Fruit fly (Drosophila melanogaster) whole organism: Measurements from ENCODE around the gene Herc4.

Experiments
- CG8478 ChIP-seq: fragments of >200 bp; optimal IDR thresholded peaks from 2 replicates; lab custom pipeline; 2018; ENCODE audit warnings: inconsistent platforms
- Dll ChIP-seq: fragments of >200 bp; optimal IDR thresholded peaks from 2 replicates; lab custom pipeline; 2017
- EcR ChIP-seq, 2 experiments: fragments of >200 bp; optimal IDR thresholded peaks; 2 replicates each; lab custom pipeline; 2017; ENCODE audit warnings: missing biosample characterization in 2 of 2, missing genetic modification characterization in 2 of 2, missing genetic modification reagents in 2 of 2
- pan ChIP-seq: fragments of >200 bp; optimal IDR thresholded peaks from 2 replicates; lab custom pipeline; 2017
- psq ChIP-seq: fragments of >200 bp; optimal IDR thresholded peaks from 2 replicates; lab custom pipeline; 2017
- usp ChIP-seq: fragments of >200 bp; optimal IDR thresholded peaks from 2 replicates; lab custom pipeline; 2017; ENCODE audit warnings: missing biosample characterization, missing genetic modification characterization, mixed read lengths

Gene Herc4

dm6 chr3L:1342133-1342580 lies 28.7 kb downstream of the Herc4 start, which contains the start of gene indra:
Gene indra (minus strand): TSS chr3L:1342403.
- TF ChIP-seq usp: no peak
- TF ChIP-seq CG8478: no peak

DNA sequence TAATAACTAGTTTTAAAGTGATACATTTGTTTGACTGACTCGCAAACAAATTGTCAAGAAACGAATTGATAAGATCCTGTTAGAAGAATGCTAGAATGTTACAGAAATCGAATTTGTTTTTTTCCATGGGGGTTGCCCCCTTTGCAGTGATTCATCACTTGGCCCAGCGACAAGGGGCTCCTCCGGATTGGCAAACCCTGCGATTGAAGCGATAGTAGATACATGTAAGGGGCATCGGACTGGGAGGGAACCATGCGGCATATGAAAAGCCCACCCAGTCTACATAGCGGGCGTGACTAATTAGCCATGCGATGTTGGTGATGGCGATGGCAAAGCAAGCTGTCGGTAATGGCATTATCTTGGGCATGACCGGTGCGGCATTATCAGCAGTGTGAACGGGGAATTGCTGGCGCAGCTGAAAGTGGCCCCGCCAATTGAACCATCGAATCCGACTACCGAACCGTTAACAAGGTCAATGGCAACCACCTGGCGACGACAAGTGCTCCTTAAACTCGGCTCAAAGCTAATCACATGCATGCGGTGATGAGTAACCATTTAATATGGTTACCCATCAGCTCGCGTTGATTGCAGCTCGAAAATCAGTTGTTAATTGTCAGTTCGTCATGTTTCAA lies 33.6 kb downstream of the Herc4 start:
- no peak for TF ChIP-seq Dll (lab: Kevin White, UChicago)
- TF ChIP-seq pan (lab: Kevin White, UChicago): no peak
- TF ChIP-seq usp: no peak
- TF ChIP-seq psq (lab: Kevin White, UChicago): no peak
- no peak for TF ChIP-seq EcR (GFP tag; optimal IDR thresholded peaks at IDR 0.05; lab: Kevin White, UChicago)
- no peak for TF ChIP-seq CG8478

DNA sequence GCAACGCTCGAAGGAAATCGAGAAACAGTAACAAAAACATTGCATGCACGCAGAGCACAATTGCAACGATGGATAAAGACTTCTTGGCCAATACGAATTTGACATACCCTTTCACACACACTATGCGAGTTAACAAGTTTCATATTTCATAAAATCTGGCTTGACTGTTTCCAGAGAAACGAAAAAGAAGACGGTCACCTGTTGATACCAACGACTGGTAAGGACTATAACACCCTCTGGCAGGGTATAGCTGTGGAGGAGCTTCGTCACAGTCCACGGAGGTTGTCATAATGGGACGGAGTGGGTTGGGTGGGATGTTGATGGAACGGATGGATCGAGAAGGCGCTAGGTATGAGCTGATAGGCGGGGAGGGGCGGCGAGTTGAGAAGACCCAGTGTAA lies 34.8 kb downstream of the Herc4 start:
- no peak for TF ChIP-seq Dll (lab: Kevin White, UChicago)
- no peak for TF ChIP-seq psq (lab: Kevin White, UChicago)
- no peak for TF ChIP-seq usp
- no peak for TF ChIP-seq CG8478
- TF ChIP-seq pan (lab: Kevin White, UChicago): no peak
- no peak for TF ChIP-seq EcR (GFP tag; optimal IDR thresholded peaks at IDR 0.05; lab: Kevin White, UChicago)

- TF ChIP-seq pan (lab: Kevin White, UChicago): no peak
These were observed 35.4 kb downstream of the Herc4 start for dm6 chr3L:1348935-1349334.

DNA sequence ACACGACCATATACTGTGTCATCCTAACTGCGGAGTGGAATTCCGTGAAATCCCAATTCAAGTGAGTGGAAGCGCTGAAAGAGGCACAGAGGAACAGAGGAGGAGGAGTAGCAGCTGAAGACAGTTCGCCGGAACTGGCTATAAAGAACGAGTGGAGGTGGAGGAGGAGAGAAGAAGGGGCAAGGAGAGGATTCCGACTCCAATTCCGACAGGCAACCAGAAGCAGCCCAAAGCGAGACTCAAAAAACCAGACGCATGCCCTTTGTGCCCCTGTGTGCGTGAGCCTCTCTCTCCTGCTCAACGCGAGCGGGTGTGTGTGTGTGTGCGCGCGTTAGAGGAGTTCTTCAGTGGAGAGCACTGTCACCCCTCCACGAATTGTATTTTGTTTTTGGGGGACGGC lies 35.9 kb downstream of the Herc4 start:
- no peak for TF ChIP-seq EcR (GFP tag; optimal IDR thresholded peaks at IDR 0.05; lab: Kevin White, UChicago)
- TF ChIP-seq pan (lab: Kevin White, UChicago): no peak

dm6 chr3L:1349942-1350923 lies 36.7 kb downstream of the Herc4 start:
- TF ChIP-seq Dll (lab: Kevin White, UChicago) (no peak), psq (lab: Kevin White, UChicago) (peak; percentile 29)

dm6 chr3L:1350924-1351215 lies 37.4 kb downstream of the Herc4 start, which contains the start of gene CG9166:
Gene CG9166 (plus strand): TSS chr3L:1351116.
- no peak for TF ChIP-seq EcR (GFP tag; optimal IDR thresholded peaks at IDR 0.05; lab: Kevin White, UChicago)
- no peak for TF ChIP-seq Dll (lab: Kevin White, UChicago)
- no peak for TF ChIP-seq usp
- TF ChIP-seq psq (lab: Kevin White, UChicago): no peak
- no peak for TF ChIP-seq pan (lab: Kevin White, UChicago)
- no peak for TF ChIP-seq CG8478

DNA sequence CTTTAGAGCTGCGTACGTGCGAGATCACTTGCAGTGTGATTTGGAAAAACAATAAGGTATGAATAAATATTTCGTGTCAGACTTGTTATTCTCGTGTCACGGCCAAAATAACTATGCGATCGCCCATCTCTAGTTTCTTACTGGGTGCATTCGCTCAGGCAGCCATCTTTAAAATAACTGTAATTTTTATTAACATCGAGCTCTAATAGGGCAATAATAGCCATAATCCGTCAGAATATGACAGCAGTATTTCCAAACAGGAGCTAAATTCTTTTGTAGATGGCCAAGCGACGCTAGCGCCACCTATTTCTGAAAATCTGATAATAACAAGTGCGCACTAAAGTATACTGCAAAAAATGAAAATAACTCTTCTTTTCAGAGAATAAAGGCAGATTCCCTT lies 38.6 kb downstream of the Herc4 start:
- TF ChIP-seq psq (lab: Kevin White, UChicago) (no peak), pan (lab: Kevin White, UChicago) (no peak), usp (no peak), EcR (GFP tag; optimal IDR thresholded peaks at IDR 0.05; lab: Kevin White, UChicago) (no peak), Dll (lab: Kevin White, UChicago) (no peak), CG8478 (no peak)

DNA sequence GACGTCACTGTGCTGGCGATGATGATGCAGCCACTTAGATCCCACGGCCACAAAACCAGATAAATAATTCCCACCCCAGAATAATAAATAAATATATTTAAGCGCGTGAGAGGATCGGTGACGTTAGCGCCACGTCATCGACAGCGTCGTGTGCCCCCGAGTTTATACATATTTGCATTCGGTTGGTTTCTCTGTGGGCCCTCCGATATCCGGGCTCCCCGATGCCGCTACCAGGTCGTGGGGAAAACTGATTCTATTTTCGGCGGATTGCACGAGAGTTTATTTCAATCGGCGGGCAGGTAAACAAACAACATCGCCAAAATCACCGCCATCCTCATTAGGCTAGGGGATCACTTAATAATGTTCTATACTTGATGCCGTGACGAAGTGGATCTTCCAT lies 40.7 kb downstream of the Herc4 start:
- TF ChIP-seq Dll (lab: Kevin White, UChicago) (no peak), pan (lab: Kevin White, UChicago) (no peak), psq (lab: Kevin White, UChicago) (no peak), usp (no peak), CG8478 (no peak), EcR (GFP tag; optimal IDR thresholded peaks at IDR 0.05; lab: Kevin White, UChicago) (no peak)

- TF ChIP-seq EcR (GFP tag; optimal IDR thresholded peaks at IDR 0.05; lab: Kevin White, UChicago): no peak
- no peak for TF ChIP-seq psq (lab: Kevin White, UChicago)
- no peak for TF ChIP-seq CG8478
- no peak for TF ChIP-seq usp
- TF ChIP-seq pan (lab: Kevin White, UChicago): no peak
- no peak for TF ChIP-seq Dll (lab: Kevin White, UChicago)
These were observed 44.8 kb downstream of the Herc4 start for dm6 chr3L:1358338-1358737.

DNA sequence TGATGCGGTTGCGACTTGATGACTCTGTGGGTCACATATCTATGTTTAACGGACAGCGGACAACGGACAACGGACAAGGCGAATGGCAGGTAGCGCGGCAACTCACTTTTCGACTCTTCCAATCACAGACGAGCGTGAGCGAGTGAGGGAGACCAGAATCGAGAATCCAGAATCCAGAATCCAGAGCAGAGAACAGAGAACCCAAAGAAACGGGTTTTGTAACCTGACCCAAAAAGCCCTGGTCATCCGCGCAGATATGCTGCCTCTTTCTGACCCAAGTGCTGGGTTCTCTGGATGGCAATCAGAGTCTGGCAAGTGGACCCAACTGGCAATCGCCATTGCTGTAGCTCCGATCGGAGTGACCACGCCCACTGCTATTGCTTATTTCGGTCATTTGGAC lies 50.9 kb downstream of the Herc4 start:
- no peak for TF ChIP-seq CG8478
- TF ChIP-seq Dll (lab: Kevin White, UChicago): no peak
- no peak for TF ChIP-seq usp
- TF ChIP-seq EcR (GFP tag; optimal IDR thresholded peaks at IDR 0.05; lab: Kevin White, UChicago): no peak
- TF ChIP-seq pan (lab: Kevin White, UChicago): no peak
- TF ChIP-seq psq (lab: Kevin White, UChicago): no peak

dm6 chr3L:1366879-1367650 lies 53.6 kb downstream of the Herc4 start:
- TF ChIP-seq psq (lab: Kevin White, UChicago): no peak
- no peak for TF ChIP-seq usp
- TF ChIP-seq Dll (lab: Kevin White, UChicago): no peak
- no peak for TF ChIP-seq EcR (GFP tag; optimal IDR thresholded peaks at IDR 0.05; lab: Kevin White, UChicago)
- TF ChIP-seq pan (lab: Kevin White, UChicago): no peak
- TF ChIP-seq CG8478: no peak
